Worm (Caenorhabditis elegans) whole organism, L2 larva: ENCODE data around the gene col-164.

Experiments
- alr-1 ChIP-seq: fragments of 150-350 bp; optimal IDR thresholded peaks from 2 replicates; lab custom pipeline; 2014; ENCODE audit warnings: missing biosample characterization, missing genetic modification characterization
- ama-1 ChIP-seq: fragments of 150-350 bp; optimal IDR thresholded peaks from 2 replicates; lab custom pipeline; 2018; ENCODE audit warnings: inconsistent platforms
- lin-13 ChIP-seq: fragments of 150-350 bp; optimal IDR thresholded peaks from 2 replicates; lab custom pipeline; 2014; ENCODE audit warnings: missing biosample characterization, missing genetic modification reagents, missing genetic modification characterization
- mbf-1 ChIP-seq: sonication (generic microtip); optimal IDR thresholded peaks from 2 replicates; lab custom pipeline; 2017; ENCODE audit warnings: missing biosample characterization, missing genetic modification characterization
- nhr-11 ChIP-seq: fragments of 150-350 bp; optimal IDR thresholded peaks from 2 replicates; lab custom pipeline; 2014; ENCODE audit warnings: missing biosample characterization, missing genetic modification characterization
- sma-3 ChIP-seq: sonication (generic microtip); optimal IDR thresholded peaks from 2 replicates; lab custom pipeline; 2016; ENCODE audit warnings: missing genetic modification reagents, missing genetic modification characterization, missing compliant biosample characterization
- unc-39 ChIP-seq: fragments of 150-350 bp; optimal IDR thresholded peaks from 2 replicates; lab custom pipeline; 2014; ENCODE audit warnings: missing biosample characterization, missing genetic modification characterization
- unc-55 ChIP-seq: fragments of 150-350 bp; sonication (generic microtip); optimal IDR thresholded peaks from 3 replicates; lab custom pipeline; 2014; ENCODE audit warnings: missing biosample characterization, missing genetic modification reagents, missing genetic modification characterization

ce11 chrX:2108682-2109081 is 15.4 kb downstream of the col-164 start, which contains the start of gene F53B1.2:
- TF ChIP-seq mbf-1 (tag; lab: Kevin White, UChicago) (no peak), lin-13 (GFP tag; lab: Kevin White, UChicago) (no peak), unc-55 (no peak), alr-1 (tag; lab: Kevin White, UChicago) (no peak), nhr-11 (tag; lab: Kevin White, UChicago) (no peak), unc-39 (no peak), ama-1 (lab: Kevin White, UChicago) (no peak), sma-3 (GFP tag; lab: Kevin White, UChicago) (no peak)
